Worm (Caenorhabditis elegans) whole organism, early embryonic: ENCODE measurements around the gene exc-14.

Experiments used
- ama-1 ChIP-seq: fragments of 150-350 bp; optimal IDR thresholded peaks from 2 replicates; lab custom pipeline; 2014
- ceh-36 ChIP-seq: sonication (generic microtip); optimal IDR thresholded peaks from 2 replicates; lab custom pipeline; 2016; ENCODE audit warnings: missing genetic modification characterization, inconsistent platforms, missing compliant biosample characterization
- ets-7 ChIP-seq: sonication (generic microtip); optimal IDR thresholded peaks from 2 replicates; lab custom pipeline; 2016; ENCODE audit warnings: missing genotype, missing genetic modification characterization, missing compliant biosample characterization
- flt-1 ChIP-seq: fragments of 200-800 bp; sonication (Bioruptor generic); IDR thresholded peaks from 2 replicates; pipeline ENCODE4 v1.3.6; 2022; ENCODE audit warnings: missing genetic modification characterization, missing compliant biosample characterization
- pes-1 ChIP-seq: fragments of 200-800 bp; sonication (Bioruptor generic); IDR thresholded peaks from 2 replicates; pipeline ENCODE4 v1.3.6; 2022; ENCODE audit warnings: missing genetic modification reagents, missing genetic modification characterization, missing compliant biosample characterization

- TF ChIP-seq ama-1 (lab: Kevin White, UChicago), result no peak
- TF ChIP-seq ceh-36 (tag; lab: Kevin White, UChicago), result no peak
- no peak for TF ChIP-seq pes-1 (GFP tag; lab: Robert Waterston, UW)
- TF ChIP-seq ets-7 (tag; lab: Kevin White, UChicago), result no peak
- TF ChIP-seq flt-1 (GFP tag; lab: Robert Waterston, UW), result no peak
Observed at ce11 chrV:5016728-5017127, 29.3 kb downstream of the exc-14 start.
